Worm (Caenorhabditis elegans): ENCODE measurements around the gene T15B7.14.
A peak's percentile ranks its signal among the peaks of the same experiment; 100 is the strongest.

T15B7.14 gene

DNA sequence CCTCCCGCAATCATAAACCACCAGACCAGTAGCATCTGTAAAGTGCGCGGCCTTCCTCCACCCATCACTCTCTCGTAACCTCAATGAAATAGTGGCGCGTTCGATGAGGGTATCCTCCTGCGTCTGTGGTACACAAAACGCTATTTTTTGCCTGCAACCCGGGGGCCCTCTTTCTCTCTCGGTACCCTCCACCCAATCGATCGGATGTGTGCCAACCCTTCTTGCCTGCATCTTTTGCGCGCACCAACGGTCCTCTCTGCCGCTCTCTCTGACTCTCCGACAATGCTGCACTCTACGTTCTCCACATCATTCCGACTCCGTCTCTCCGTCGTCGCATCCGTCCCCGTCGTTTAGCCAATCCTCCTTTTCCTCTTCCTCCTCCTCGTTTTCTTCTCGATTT lies 44.3 kb upstream of the T15B7.14 start:
- TF ChIP-seq elt-2 (tag; optimal IDR thresholded peaks at IDR 0.05) (no peak), hmg-11 (tag; optimal IDR thresholded peaks at IDR 0.05) (peak; percentile 93), nhr-12 (tag; optimal IDR thresholded peaks at IDR 0.05) (no peak), jun-1 (tag; optimal IDR thresholded peaks at IDR 0.05) (peak; percentile 29), aly-2 (tag; optimal IDR thresholded peaks at IDR 0.05) (no peak), fkh-2 (tag; optimal IDR thresholded peaks at IDR 0.05) (no peak), ceh-16 (tag; optimal IDR thresholded peaks at IDR 0.05) (no peak), eor-1 (tag; optimal IDR thresholded peaks at IDR 0.05) (no peak), elt-1 (tag; optimal IDR thresholded peaks at IDR 0.05) (no peak), pqm-1 (tag; optimal IDR thresholded peaks at IDR 0.05) (no peak), ztf-4 (tag; optimal IDR thresholded peaks at IDR 0.05) (no peak), nhr-25 (tag; optimal IDR thresholded peaks at IDR 0.05) (peak; percentile 44), ama-1 (optimal IDR thresholded peaks at IDR 0.05) (no peak), snpc-4 (tag; optimal IDR thresholded peaks at IDR 0.05) (peak; percentile 32), skn-1 (tag; optimal IDR thresholded peaks at IDR 0.05) (peak; percentile 22), mml-1 (tag; optimal IDR thresholded peaks at IDR 0.05) (no peak), ceh-28 (tag; optimal IDR thresholded peaks at IDR 0.05) (peak; percentile 87), nfya-1 (tag; optimal IDR thresholded peaks at IDR 0.05; ENCODE audit: insufficient read depth) (peak; percentile 88), ztf-11 (tag; optimal IDR thresholded peaks at IDR 0.05) (no peak), tbx-2 (tag; optimal IDR thresholded peaks at IDR 0.05) (peak; percentile 75), egl-5 (tag; optimal IDR thresholded peaks at IDR 0.05) (peak; percentile 53), pha-4 (tag; optimal IDR thresholded peaks at IDR 0.05) (peak; percentile 68), elt-3 (tag; optimal IDR thresholded peaks at IDR 0.05) (no peak), fkh-10 (GFP tag; optimal IDR thresholded peaks at IDR 0.05) (peak; percentile 83), fos-1 (tag; optimal IDR thresholded peaks at IDR 0.05) (no peak), zag-1 (tag; optimal IDR thresholded peaks at IDR 0.05) (no peak), lin-39 (tag; optimal IDR thresholded peaks at IDR 0.05) (peak; percentile 83), nhr-43 (tag; optimal IDR thresholded peaks at IDR 0.05; ENCODE audit: poor library complexity, severe bottlenecking) (peak; percentile 53), lsy-12 (tag; optimal IDR thresholded peaks at IDR 0.05) (peak; percentile 41), nhr-11 (tag; optimal IDR thresholded peaks at IDR 0.05) (no peak), nhr-76 (tag; optimal IDR thresholded peaks at IDR 0.05) (no peak), nhr-23 (tag; optimal IDR thresholded peaks at IDR 0.05) (no peak), daf-12 (tag; optimal IDR thresholded peaks at IDR 0.05) (no peak), lin-15B (tag; optimal IDR thresholded peaks at IDR 0.05) (peak; percentile 52), R02D3.7 (tag; optimal IDR thresholded peaks at IDR 0.05) (no peak), ceh-82 (tag; optimal IDR thresholded peaks at IDR 0.05) (peak; percentile 21), mdl-1 (tag; optimal IDR thresholded peaks at IDR 0.05) (peak; percentile 10), sea-2 (GFP tag; optimal IDR thresholded peaks at IDR 0.05) (peak; percentile 82)

DNA sequence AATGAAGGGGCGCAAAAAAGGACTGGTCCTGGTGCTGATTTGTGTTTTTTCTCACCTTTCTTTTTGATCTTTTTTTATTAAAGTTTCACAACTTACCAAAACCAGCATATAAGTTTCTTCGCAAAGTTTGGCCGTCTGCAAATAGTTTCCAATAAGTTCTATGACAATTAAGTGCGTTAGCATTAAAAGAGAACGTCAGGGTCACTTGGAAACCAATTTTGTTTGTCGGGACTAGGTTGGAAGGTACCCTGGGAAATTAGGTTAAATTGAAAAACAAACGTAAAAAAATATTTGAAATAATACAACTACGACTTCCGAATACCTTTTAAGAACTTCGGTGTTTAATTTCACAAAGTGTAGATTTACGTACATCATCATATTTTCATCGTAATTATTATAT lies 43.4 kb upstream of the T15B7.14 start:
- TF ChIP-seq nhr-77 (tag; optimal IDR thresholded peaks at IDR 0.05): no peak
- TF ChIP-seq nhr-12 (tag; optimal IDR thresholded peaks at IDR 0.05): no peak
- no peak for TF ChIP-seq skn-1 (tag; optimal IDR thresholded peaks at IDR 0.05)
- TF ChIP-seq lin-39 (tag; optimal IDR thresholded peaks at IDR 0.05): no peak
- TF ChIP-seq ama-1 (optimal IDR thresholded peaks at IDR 0.05): no peak
- no peak for TF ChIP-seq zag-1 (tag; optimal IDR thresholded peaks at IDR 0.05)
- no peak for TF ChIP-seq egl-27 (tag; optimal IDR thresholded peaks at IDR 0.05)
- TF ChIP-seq unc-62 (GFP tag; optimal IDR thresholded peaks at IDR 0.05): no peak
- no peak for TF ChIP-seq nhr-11 (tag; optimal IDR thresholded peaks at IDR 0.05)
- no peak for TF ChIP-seq ZK546.5 (tag; optimal IDR thresholded peaks at IDR 0.05)
- no peak for TF ChIP-seq hmg-11 (tag; optimal IDR thresholded peaks at IDR 0.05)
- no peak for TF ChIP-seq nhr-25 (tag; optimal IDR thresholded peaks at IDR 0.05)
- no peak for TF ChIP-seq unc-39 (tag; optimal IDR thresholded peaks at IDR 0.05)

Measured in whole organism, L3 larva.